Worm (Caenorhabditis elegans) whole organism, young adult: Measurements from ENCODE around the gene ctl-2.
"Not testable (repeated sequence)": the region's sequence is repeated elsewhere in the genome, so short reads cannot be mapped to it uniquely, and the experiment has no call there.

Experiments used
- B0261.1 ChIP-seq: sonication (generic microtip); optimal IDR thresholded peaks from 2 replicates; lab custom pipeline; 2016; ENCODE audit warnings: mild to moderate bottlenecking, missing genetic modification characterization, moderate library complexity, missing compliant biosample characterization
- F22D6.2 ChIP-seq: sonication (generic microtip); optimal IDR thresholded peaks from 2 replicates; lab custom pipeline; 2016; ENCODE audit warnings: mild to moderate bottlenecking, missing genetic modification characterization, missing compliant biosample characterization
- F23B12.7 ChIP-seq: sonication (generic microtip); optimal IDR thresholded peaks from 2 replicates; lab custom pipeline; 2017; ENCODE audit warnings: missing genetic modification characterization, mild to moderate bottlenecking, missing compliant biosample characterization, antibody characterized with exemption, moderate library complexity; ENCODE audit not compliant: insufficient read depth
- F33H1.4 ChIP-seq: fragments of 200-800 bp; sonication (Bioruptor generic); IDR thresholded peaks from 2 replicates; pipeline ENCODE4 v1.3.6; 2022; ENCODE audit warnings: missing genetic modification reagents, missing genetic modification characterization, missing compliant biosample characterization
- F49E8.2 ChIP-seq: sonication (generic microtip); optimal IDR thresholded peaks from 3 replicates; lab custom pipeline; 2017; ENCODE audit warnings: missing genetic modification characterization, mild to moderate bottlenecking, missing compliant biosample characterization, antibody characterized with exemption, moderate library complexity; ENCODE audit not compliant: insufficient read depth
- F52B5.7 ChIP-seq: sonication (generic microtip); optimal IDR thresholded peaks from 2 replicates; lab custom pipeline; 2016; ENCODE audit warnings: mild to moderate bottlenecking, missing genetic modification characterization, missing compliant biosample characterization
- F55B11.4 ChIP-seq: sonication (generic microtip); optimal IDR thresholded peaks from 2 replicates; lab custom pipeline; 2016; ENCODE audit warnings: missing compliant biosample characterization, missing genetic modification characterization, borderline replicate concordance; ENCODE audit not compliant: insufficient read depth
- K11D2.4 ChIP-seq: fragments of 200-800 bp; sonication (Bioruptor generic); IDR thresholded peaks from 2 replicates; pipeline ENCODE4 v1.3.6; 2022; ENCODE audit warnings: missing genetic modification reagents, missing genetic modification characterization, missing compliant biosample characterization
- Y53G8AR.9 ChIP-seq: fragments of 200-800 bp; sonication (Bioruptor generic); conservative IDR thresholded peaks from 2 replicates; pipeline ENCODE4 v1.3.6; 2022; ENCODE audit warnings: missing genetic modification reagents, missing genetic modification characterization, missing compliant biosample characterization
- Y56A3A.18 ChIP-seq: fragments of 200-800 bp; sonication (Bioruptor generic); IDR thresholded peaks from 2 replicates; pipeline ENCODE4 v1.3.6; 2022; ENCODE audit warnings: missing genetic modification reagents, missing genetic modification characterization, missing compliant biosample characterization
- Y67H2A.10 ChIP-seq: fragments of 200-800 bp; sonication (Bioruptor generic); conservative IDR thresholded peaks from 2 replicates; pipeline ENCODE4 v1.3.6; 2022; ENCODE audit warnings: missing genetic modification reagents, missing genetic modification characterization, missing compliant biosample characterization
- ZK185.1 ChIP-seq: sonication (generic microtip); optimal IDR thresholded peaks from 2 replicates; lab custom pipeline; 2016; ENCODE audit warnings: mild to moderate bottlenecking, missing genetic modification characterization, missing compliant biosample characterization; ENCODE audit not compliant: poor library complexity, severe bottlenecking
- aptf-2 ChIP-seq: fragments of 200-800 bp; sonication (Bioruptor generic); conservative IDR thresholded peaks from 2 replicates; pipeline ENCODE4 v1.3.6; 2022; ENCODE audit warnings: missing genetic modification reagents, missing genetic modification characterization, missing compliant biosample characterization
- cebp-1 ChIP-seq, 2 experiments: fragments of 200-800 bp in 1 of 2; sonication (Bioruptor generic) in 1 of 2; sonication (generic microtip) in 1 of 2; IDR thresholded peaks in 1 of 2; optimal IDR thresholded peaks in 1 of 2; 2 replicates each; pipeline versions ENCODE4 v1.3.6 to Lab custom; 2017 to 2022; ENCODE audit warnings: missing compliant biosample characterization in 2 of 2, missing genetic modification characterization in 2 of 2, mild to moderate bottlenecking in 1 of 2, missing genetic modification reagents in 1 of 2, moderate library complexity in 1 of 2
- ceh-100 ChIP-seq: fragments of 200-800 bp; sonication (Bioruptor generic); IDR thresholded peaks from 2 replicates; pipeline ENCODE4 v1.3.6; 2022; ENCODE audit warnings: missing genetic modification reagents, missing genetic modification characterization, missing compliant biosample characterization
- ceh-91 ChIP-seq: fragments of 200-800 bp; sonication (Bioruptor generic); IDR thresholded peaks from 2 replicates; pipeline ENCODE4 v1.3.6; 2022; ENCODE audit warnings: missing genetic modification reagents, missing genetic modification characterization, missing compliant biosample characterization
- chd-7 ChIP-seq: sonication (generic microtip); optimal IDR thresholded peaks from 2 replicates; lab custom pipeline; 2016; ENCODE audit warnings: mild to moderate bottlenecking, missing genetic modification characterization, moderate library complexity, missing compliant biosample characterization
- ekl-4 ChIP-seq: fragments of 200-800 bp; sonication (Bioruptor generic); IDR thresholded peaks from 2 replicates; pipeline ENCODE4 v1.3.6; 2022; ENCODE audit warnings: missing genetic modification reagents, missing genetic modification characterization, missing compliant biosample characterization
- gei-17 ChIP-seq: fragments of 200-800 bp; sonication (Bioruptor generic); optimal IDR thresholded peaks from 2 replicates; lab custom pipeline; 2018; ENCODE audit warnings: mild to moderate bottlenecking, missing genetic modification characterization, missing compliant biosample characterization
- hlh-26 ChIP-seq: fragments of 200-800 bp; sonication (Bioruptor generic); conservative IDR thresholded peaks from 2 replicates; pipeline ENCODE4 v1.3.6; 2022; ENCODE audit warnings: missing genetic modification reagents, missing genetic modification characterization, missing compliant biosample characterization
- lin-40 ChIP-seq: sonication (generic microtip); optimal IDR thresholded peaks from 2 replicates; lab custom pipeline; 2016; ENCODE audit warnings: missing genetic modification characterization, mild to moderate bottlenecking, missing compliant biosample characterization, missing genotype, missing genetic modification reagents
- lsl-1 ChIP-seq: fragments of 200-800 bp; sonication (Bioruptor generic); optimal IDR thresholded peaks from 2 replicates; lab custom pipeline; 2018; ENCODE audit warnings: mild to moderate bottlenecking, missing genetic modification characterization, moderate library complexity, missing compliant biosample characterization
- lsy-27 ChIP-seq: sonication (generic microtip); optimal IDR thresholded peaks from 2 replicates; lab custom pipeline; 2017; ENCODE audit warnings: missing genetic modification characterization, mild to moderate bottlenecking, missing compliant biosample characterization, antibody characterized with exemption, missing genotype, borderline replicate concordance; ENCODE audit not compliant: insufficient read depth
- madf-8 ChIP-seq: fragments of 200-800 bp; sonication (Bioruptor generic); conservative IDR thresholded peaks from 2 replicates; pipeline ENCODE4 v1.3.6; 2022; ENCODE audit warnings: missing genetic modification reagents, missing genetic modification characterization, missing compliant biosample characterization
- mcd-1 ChIP-seq: fragments of 200-800 bp; sonication (Bioruptor generic); IDR thresholded peaks from 2 replicates; pipeline ENCODE4 v1.3.6; 2022; ENCODE audit warnings: missing genetic modification reagents, missing genetic modification characterization, missing compliant biosample characterization
- nhr-90 ChIP-seq: sonication (generic microtip); optimal IDR thresholded peaks from 2 replicates; lab custom pipeline; 2016; ENCODE audit warnings: missing genotype, mild to moderate bottlenecking, missing genetic modification characterization, missing compliant biosample characterization
- pha-4 ChIP-seq: fragments of 150-350 bp; sonication (generic microtip); optimal IDR thresholded peaks from 2 replicates; lab custom pipeline; 2014; ENCODE audit warnings: missing biosample characterization, missing genetic modification reagents, missing genetic modification characterization
- rcor-1 ChIP-seq: fragments of 200-800 bp; sonication (Bioruptor generic); IDR thresholded peaks from 2 replicates; pipeline ENCODE4 v1.3.6; 2022; ENCODE audit warnings: missing genetic modification reagents, missing genetic modification characterization, missing compliant biosample characterization
- rpc-1 ChIP-seq, 2 experiments: fragments of 150-350 bp in 1 of 2; sonication (generic microtip) in 1 of 2; optimal IDR thresholded peaks; 2 replicates each; lab custom pipeline; 2014 to 2018; ENCODE audit warnings: missing biosample characterization in 1 of 2, missing genetic modification characterization in 1 of 2, missing genetic modification reagents in 1 of 2, missing genotype in 1 of 2
- snpc-3.4 ChIP-seq: sonication (generic microtip); optimal IDR thresholded peaks from 2 replicates; lab custom pipeline; 2017; ENCODE audit warnings: missing genetic modification characterization, mild to moderate bottlenecking, missing compliant biosample characterization, antibody characterized with exemption, moderate library complexity, missing genotype, missing genetic modification reagents
- unc-130 ChIP-seq: sonication (generic microtip); optimal IDR thresholded peaks from 2 replicates; lab custom pipeline; 2016; ENCODE audit warnings: missing genetic modification reagents, missing genetic modification characterization, missing compliant biosample characterization
- unc-62 ChIP-seq: fragments of 150-350 bp; optimal IDR thresholded peaks from 2 replicates; lab custom pipeline; 2014; ENCODE audit warnings: missing biosample characterization, missing genetic modification reagents, missing genetic modification characterization
- zfh-2 ChIP-seq: fragments of 200-800 bp; sonication (Bioruptor generic); conservative IDR thresholded peaks from 2 replicates; pipeline ENCODE4 v1.3.6; 2022; ENCODE audit warnings: missing genetic modification reagents, missing genetic modification characterization, missing compliant biosample characterization
- ztf-18 ChIP-seq: sonication (generic microtip); optimal IDR thresholded peaks from 2 replicates; lab custom pipeline; 2016; ENCODE audit warnings: missing genotype, mild to moderate bottlenecking, missing genetic modification characterization, missing compliant biosample characterization
- ztf-25 ChIP-seq: fragments of 200-800 bp; sonication (Bioruptor generic); IDR thresholded peaks from 2 replicates; pipeline ENCODE4 v1.3.6; 2022; ENCODE audit warnings: missing genetic modification reagents, missing genetic modification characterization, missing compliant biosample characterization
- ztf-26 ChIP-seq: sonication (generic microtip); optimal IDR thresholded peaks from 2 replicates; lab custom pipeline; 2017; ENCODE audit warnings: missing genetic modification characterization, missing compliant biosample characterization
- ztf-3 ChIP-seq: fragments of 200-800 bp; sonication (Bioruptor generic); optimal IDR thresholded peaks from 2 replicates; lab custom pipeline; 2018; ENCODE audit warnings: mild to moderate bottlenecking, missing genetic modification characterization, missing compliant biosample characterization
- ztf-6 ChIP-seq: fragments of 200-800 bp; sonication (Bioruptor generic); IDR thresholded peaks from 2 replicates; pipeline ENCODE4 v1.3.6; 2022; ENCODE audit warnings: missing genetic modification reagents, missing genetic modification characterization, missing compliant biosample characterization

The ctl-2 gene

DNA sequence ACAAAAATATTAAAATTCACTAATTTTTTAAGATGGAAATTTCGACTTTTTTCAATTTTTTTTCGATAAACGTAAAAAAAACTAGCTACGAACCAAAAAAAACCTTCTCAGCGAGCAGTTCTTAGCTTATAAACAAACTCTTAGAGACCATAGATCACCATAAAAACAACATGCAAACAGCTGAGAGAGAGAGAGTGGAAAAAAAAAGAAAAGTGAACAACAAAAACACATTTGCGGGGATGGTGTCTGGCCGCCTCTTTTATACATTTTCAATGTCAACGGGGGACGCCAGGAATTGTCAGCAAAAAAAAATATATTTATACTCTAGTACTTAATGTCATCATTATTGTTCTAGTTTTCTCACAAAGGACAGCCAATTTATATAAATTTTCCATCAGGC lies 9.7 kb upstream of the ctl-2 start:
- TF ChIP-seq madf-8 (GFP tag; lab: Robert Waterston, UW) (no peak), ztf-6 (GFP tag; lab: Robert Waterston, UW) (no peak), F52B5.7 (tag; lab: Kevin White, UChicago) (no peak), hlh-26 (GFP tag; lab: Robert Waterston, UW) (no peak), gei-17 (no peak), ceh-91 (no peak), F22D6.2 (tag; lab: Kevin White, UChicago) (no peak), chd-7 (tag; lab: Kevin White, UChicago) (no peak), ceh-100 (GFP tag; lab: Robert Waterston, UW) (no peak)

DNA sequence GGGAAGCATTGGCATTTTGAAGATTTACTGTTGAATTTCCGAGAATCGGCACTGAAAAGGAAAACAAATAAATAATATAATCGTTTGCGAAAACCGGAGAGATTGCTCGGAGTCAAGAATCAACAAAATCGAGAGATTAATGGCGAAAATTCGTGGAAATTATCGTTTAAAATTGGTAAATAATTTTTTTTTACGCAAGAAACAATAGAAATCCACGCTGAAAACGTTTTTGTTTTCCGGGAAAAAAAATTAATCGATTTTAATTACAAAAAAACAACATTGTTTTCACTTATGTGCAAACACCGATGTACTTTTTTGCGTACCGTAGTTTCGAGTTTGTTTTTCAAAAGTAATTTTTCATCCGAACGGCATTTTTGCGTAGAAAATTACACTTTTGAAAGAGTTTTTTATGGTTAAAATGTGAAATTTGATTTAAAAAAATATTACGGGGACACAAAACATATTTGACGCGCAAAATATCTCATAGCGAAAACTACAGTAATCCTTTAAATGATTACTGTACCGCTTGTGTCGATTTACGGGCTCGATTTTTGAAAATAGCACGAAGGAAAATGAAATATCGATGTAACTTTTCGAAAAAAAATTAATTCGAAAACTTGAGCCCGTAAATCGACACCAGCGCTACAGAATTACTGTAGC lies 9.0 kb upstream of the ctl-2 start, which contains the start of gene ctl-3:
Gene ctl-3, minus strand, starts transcription at position 51 of the 660 bp plus-strand sequence.
- TF ChIP-seq F33H1.4 (peak; percentile 53; the same call in 1 of the 2 replicates), lsl-1 (GFP tag; lab: Kevin White, UChicago) (peak; percentile 88), lin-40 (tag; lab: Kevin White, UChicago) (no peak)

DNA sequence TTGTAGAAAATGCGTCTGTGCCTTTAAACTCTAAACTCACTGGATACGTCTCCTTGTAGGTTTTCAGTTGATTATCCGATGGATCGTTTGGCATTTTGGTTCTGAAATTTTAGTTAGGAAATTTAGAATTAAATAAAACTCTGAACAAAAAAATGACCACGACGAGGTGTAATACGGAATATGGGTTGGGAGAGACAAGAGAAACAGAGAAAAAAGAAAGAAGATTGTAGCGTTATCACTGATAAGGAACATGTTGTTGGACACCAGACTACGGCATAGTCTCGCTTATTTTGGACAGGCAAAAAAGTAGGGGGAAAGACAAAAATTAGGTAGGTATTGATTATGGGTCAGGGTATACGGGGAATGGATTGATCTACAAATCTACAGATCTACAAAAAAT lies 4.3 kb upstream of the ctl-2 start, which contains the start of gene ctl-1:
Gene ctl-1, minus strand, starts transcription at position 101 of the 400 bp plus-strand sequence.
- not testable (repeated sequence) for TF ChIP-seq K11D2.4; ztf-25 (GFP tag; lab: Robert Waterston, UW); F22D6.2 (tag; lab: Kevin White, UChicago)

DNA sequence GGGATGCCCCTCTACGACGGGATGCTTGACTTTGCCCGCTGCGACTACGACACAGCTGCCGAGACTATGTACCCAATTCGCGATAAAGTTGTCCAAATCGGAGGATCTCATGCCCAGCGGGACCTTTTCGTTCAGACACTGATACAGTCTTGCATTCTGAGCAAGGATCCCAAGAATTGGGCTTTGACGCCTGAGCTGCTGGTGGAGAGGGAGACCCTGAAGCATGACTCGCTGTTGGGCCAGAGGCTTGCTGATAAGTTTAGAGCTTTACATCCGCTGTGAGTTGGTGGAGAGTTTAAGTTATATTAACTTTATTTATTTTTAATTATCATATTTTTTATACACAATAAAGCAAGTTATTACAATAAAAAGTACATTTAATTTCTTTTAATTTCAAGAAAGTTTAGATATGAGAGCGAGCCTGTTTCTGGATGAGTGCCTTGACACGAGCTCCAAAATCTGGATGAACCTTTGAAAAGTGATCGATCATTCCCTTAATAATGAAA lies 2.5 kb downstream of the ctl-2 start:
- peak; percentile 36; the same call in 1 of the 2 replicates for TF ChIP-seq zfh-2 (GFP tag; lab: Robert Waterston, UW)
- TF ChIP-seq unc-62 (GFP tag; lab: Kevin White, UChicago): no peak
- TF ChIP-seq Y53G8AR.9 (GFP tag; lab: Robert Waterston, UW): no peak
- TF ChIP-seq mcd-1 (GFP tag; lab: Robert Waterston, UW): 0 out of 2 replicates have a peak, but pooled peaks have one; percentile 8
- TF ChIP-seq cebp-1 (GFP tag; IDR thresholded peaks at IDR 0.05; lab: Robert Waterston, UW): no peak
- peak; percentile 9 for TF ChIP-seq cebp-1 (tag; optimal IDR thresholded peaks at IDR 0.05; lab: Kevin White, UChicago)
- TF ChIP-seq Y67H2A.10 (GFP tag; lab: Robert Waterston, UW): no peak
- TF ChIP-seq ceh-100 (GFP tag; lab: Robert Waterston, UW): no peak
- TF ChIP-seq B0261.1 (tag; lab: Kevin White, UChicago): no peak
- no peak for TF ChIP-seq aptf-2 (GFP tag; lab: Robert Waterston, UW)
- TF ChIP-seq ztf-3 (GFP tag; lab: Kevin White, UChicago): no peak
- TF ChIP-seq F23B12.7 (tag; lab: Kevin White, UChicago): no peak
- TF ChIP-seq rcor-1 (GFP tag; lab: Robert Waterston, UW): no peak
- no peak for TF ChIP-seq F49E8.2 (tag; lab: Kevin White, UChicago)
- TF ChIP-seq unc-130 (GFP tag; lab: Kevin White, UChicago): no peak
- TF ChIP-seq Y56A3A.18 (GFP tag; lab: Robert Waterston, UW): no peak
- no peak for TF ChIP-seq pha-4 (tag; lab: Kevin White, UChicago)
- no peak for TF ChIP-seq ZK185.1
- no peak for TF ChIP-seq gei-17
- no peak for TF ChIP-seq F55B11.4 (tag; lab: Kevin White, UChicago)
- TF ChIP-seq ekl-4 (GFP tag; lab: Robert Waterston, UW): no peak
- TF ChIP-seq lsy-27 (tag; lab: Kevin White, UChicago): no peak
- no peak for TF ChIP-seq ztf-26 (tag; lab: Kevin White, UChicago)
- no peak for TF ChIP-seq ztf-18 (tag; lab: Kevin White, UChicago)
- no peak for TF ChIP-seq nhr-90 (tag; lab: Kevin White, UChicago)
- no peak for TF ChIP-seq rpc-1 (optimal IDR thresholded peaks at IDR 0.05; lab: Kevin White, UChicago)
- no peak for TF ChIP-seq rpc-1 (tag; optimal IDR thresholded peaks at IDR 0.05; lab: Kevin White, UChicago)
- TF ChIP-seq snpc-3.4 (tag; lab: Kevin White, UChicago): no peak
